Fruit fly (Drosophila melanogaster) whole organism, embryonic: Measurements from ENCODE around the gene Nos.

Experiments used
- Blimp-1 ChIP-seq: fragments of 200-800 bp; sonication (Bioruptor generic); optimal IDR thresholded peaks from 3 replicates; lab custom pipeline; 2018; ENCODE audit warnings: missing biosample characterization, missing genetic modification characterization, mild to moderate bottlenecking, moderate library complexity, missing genetic modification reagents
- C15 ChIP-seq: fragments of 200-800 bp; sonication (Bioruptor generic); IDR thresholded peaks from 3 replicates; pipeline ENCODE4 v1.3.6; 2022; ENCODE audit warnings: missing biosample characterization, missing genetic modification characterization
- CG10147 ChIP-seq: fragments of 200-800 bp; sonication (Bioruptor generic); optimal IDR thresholded peaks from 2 replicates; lab custom pipeline; 2019; ENCODE audit warnings: missing biosample characterization, mild to moderate bottlenecking, missing genetic modification characterization, moderate library complexity
- CG10321 ChIP-seq: fragments of 200-800 bp; sonication (Bioruptor generic); IDR thresholded peaks from 2 replicates; pipeline ENCODE4 v1.3.6; 2022; ENCODE audit warnings: missing biosample characterization, missing genetic modification characterization
- CG11093 ChIP-seq: fragments of 200-800 bp; sonication (Bioruptor generic); IDR thresholded peaks from 3 replicates; pipeline ENCODE4 v1.3.6; 2022; ENCODE audit warnings: missing biosample characterization, missing genetic modification characterization
- CG11247 ChIP-seq: fragments of 200-800 bp; sonication (Bioruptor generic); IDR thresholded peaks from 2 replicates; pipeline ENCODE4 v1.3.6; 2022; ENCODE audit warnings: missing biosample characterization, missing genetic modification characterization
- CG11398 ChIP-seq: fragments of 200-800 bp; sonication (Bioruptor generic); optimal IDR thresholded peaks from 2 replicates; lab custom pipeline; 2016; ENCODE audit warnings: missing biosample characterization, missing genetic modification characterization
- CG13287 ChIP-seq: fragments of 200-800 bp; sonication (Bioruptor generic); IDR thresholded peaks from 2 replicates; pipeline ENCODE4 v1.3.6; 2022; ENCODE audit warnings: missing biosample characterization, missing genetic modification characterization; ENCODE audit not compliant: partially characterized antibody
- CG15011 ChIP-seq: fragments of 200-800 bp; sonication (Bioruptor generic); optimal IDR thresholded peaks from 3 replicates; lab custom pipeline; 2018; ENCODE audit warnings: missing biosample characterization, mild to moderate bottlenecking, missing genetic modification characterization
- CG17385 ChIP-seq: fragments of 200-800 bp; sonication (Bioruptor generic); optimal IDR thresholded peaks from 3 replicates; lab custom pipeline; 2018; ENCODE audit warnings: missing biosample characterization, mild to moderate bottlenecking, missing genetic modification characterization
- CG2116 ChIP-seq: fragments of 200-800 bp; sonication (Bioruptor generic); optimal IDR thresholded peaks from 3 replicates; lab custom pipeline; 2018; ENCODE audit warnings: missing biosample characterization, mild to moderate bottlenecking, missing genetic modification characterization
- CG2129 ChIP-seq: fragments of 200-800 bp; sonication (Bioruptor generic); IDR thresholded peaks from 2 replicates; pipeline ENCODE4 v1.3.6; 2022; ENCODE audit warnings: missing biosample characterization, missing genetic modification characterization; ENCODE audit not compliant: partially characterized antibody
- CG3163 ChIP-seq: fragments of 200-800 bp; sonication (Bioruptor generic); optimal IDR thresholded peaks from 3 replicates; lab custom pipeline; 2016; ENCODE audit warnings: missing biosample characterization, missing genetic modification characterization
- CG43689 ChIP-seq: fragments of 200-800 bp; sonication (Bioruptor generic); IDR thresholded peaks from 2 replicates; pipeline ENCODE4 v1.3.6; 2022; ENCODE audit warnings: missing biosample characterization, missing genetic modification characterization
- CG4404 ChIP-seq: fragments of 200-800 bp; sonication (Bioruptor generic); IDR thresholded peaks from 2 replicates; pipeline ENCODE4 v1.3.6; 2022; ENCODE audit warnings: missing biosample characterization, missing genetic modification characterization
- CG4424 ChIP-seq: fragments of 200-800 bp; sonication (Bioruptor generic); optimal IDR thresholded peaks from 3 replicates; lab custom pipeline; 2016; ENCODE audit warnings: missing biosample characterization, missing genetic modification characterization
- CG4617 ChIP-seq: fragments of 200-800 bp; sonication (Bioruptor generic); optimal IDR thresholded peaks from 3 replicates; lab custom pipeline; 2016; ENCODE audit warnings: missing biosample characterization, missing genetic modification characterization, borderline replicate concordance
- CG6854 ChIP-seq: fragments of 200-800 bp; sonication (Bioruptor generic); optimal IDR thresholded peaks from 3 replicates; lab custom pipeline; 2017; ENCODE audit warnings: missing biosample characterization, mild to moderate bottlenecking, missing genetic modification characterization
- CG8944 ChIP-seq: fragments of 200-800 bp; sonication (Bioruptor generic); optimal IDR thresholded peaks from 3 replicates; lab custom pipeline; 2016; ENCODE audit warnings: missing biosample characterization, missing genetic modification characterization
- CG9817 ChIP-seq: fragments of 200-800 bp; sonication (Bioruptor generic); optimal IDR thresholded peaks from 2 replicates; lab custom pipeline; 2018; ENCODE audit warnings: missing biosample characterization, mild to moderate bottlenecking, missing genetic modification characterization, moderate library complexity
- CkIIα-i1 ChIP-seq: fragments of 200-800 bp; sonication (Bioruptor generic); IDR thresholded peaks from 2 replicates; pipeline ENCODE4 v1.3.6; 2022; ENCODE audit warnings: missing biosample characterization, missing genetic modification characterization
- Dp ChIP-seq: fragments of 200-800 bp; sonication (Bioruptor generic); optimal IDR thresholded peaks from 2 replicates; lab custom pipeline; 2018; ENCODE audit warnings: missing biosample characterization, mild to moderate bottlenecking, missing genetic modification characterization, moderate library complexity
- Ets65A ChIP-seq: fragments of 200-800 bp; sonication (Bioruptor generic); peaks from one replicate; lab custom pipeline; 2016; ENCODE audit warnings: missing biosample characterization, missing genetic modification characterization
- Hand ChIP-seq: fragments of 200-800 bp; sonication (Bioruptor generic); optimal IDR thresholded peaks from 2 replicates; lab custom pipeline; 2017; ENCODE audit warnings: mild to moderate bottlenecking, missing biosample characterization, missing genetic modification reagents, missing genetic modification characterization
- Hr78 ChIP-seq, 2 experiments: fragments of 200-800 bp in 1 of 2; fragments of >200 bp in 1 of 2; sonication (Bioruptor generic) in 1 of 2; optimal IDR thresholded peaks; 2 replicates each; lab custom pipeline; 2017 to 2019; ENCODE audit warnings: missing biosample characterization in 2 of 2, missing genetic modification characterization in 2 of 2, mild to moderate bottlenecking in 1 of 2, moderate library complexity in 1 of 2
- Mes4 ChIP-seq: fragments of 200-800 bp; sonication (Bioruptor generic); optimal IDR thresholded peaks from 2 replicates; lab custom pipeline; 2016; ENCODE audit warnings: missing biosample characterization, missing genetic modification characterization
- NC2α ChIP-seq: fragments of 200-800 bp; sonication (Bioruptor generic); optimal IDR thresholded peaks from 2 replicates; lab custom pipeline; 2016; ENCODE audit warnings: missing biosample characterization, missing genetic modification characterization
- Sin3A ChIP-seq: fragments of >200 bp; optimal IDR thresholded peaks from 2 replicates; lab custom pipeline; 2018
- bigmax ChIP-seq: fragments of 200-800 bp; sonication (Bioruptor generic); optimal IDR thresholded peaks from 2 replicates; lab custom pipeline; 2018; ENCODE audit warnings: missing biosample characterization, mild to moderate bottlenecking, missing genetic modification characterization
- bsh ChIP-seq, 2 experiments: fragments of 200-800 bp; sonication (Bioruptor generic); optimal IDR thresholded peaks; 2 replicates each; lab custom pipeline; 2017 to 2018; ENCODE audit warnings: mild to moderate bottlenecking in 2 of 2, missing biosample characterization in 2 of 2, missing genetic modification characterization in 2 of 2, moderate library complexity in 1 of 2
- corto ChIP-seq: fragments of 200-800 bp; sonication (Bioruptor generic); optimal IDR thresholded peaks from 2 replicates; lab custom pipeline; 2016; ENCODE audit warnings: missing biosample characterization, mild to moderate bottlenecking, missing genetic modification characterization, moderate library complexity
- da ChIP-seq: fragments of 200-800 bp; sonication (Bioruptor generic); optimal IDR thresholded peaks from 2 replicates; lab custom pipeline; 2016; ENCODE audit warnings: missing biosample characterization, missing genetic modification characterization
- dan ChIP-seq: fragments of 200-800 bp; sonication (Bioruptor generic); IDR thresholded peaks from 2 replicates; pipeline ENCODE4 v1.3.6; 2022; ENCODE audit warnings: missing biosample characterization, missing genetic modification characterization
- ems ChIP-seq: fragments of 200-800 bp; sonication (Bioruptor generic); optimal IDR thresholded peaks from 3 replicates; lab custom pipeline; 2016; ENCODE audit warnings: missing biosample characterization, missing genetic modification characterization
- en ChIP-seq: fragments of 200-800 bp; sonication (Bioruptor generic); optimal IDR thresholded peaks from 2 replicates; lab custom pipeline; 2016; ENCODE audit warnings: missing biosample characterization, missing genetic modification characterization
- esg ChIP-seq: fragments of 200-800 bp; sonication (Bioruptor generic); conservative IDR thresholded peaks from 2 replicates; pipeline ENCODE4 v1.3.6; 2022; ENCODE audit warnings: missing biosample characterization, missing genetic modification characterization
- fd102C ChIP-seq: fragments of 200-800 bp; sonication (Bioruptor generic); optimal IDR thresholded peaks from 2 replicates; lab custom pipeline; 2018; ENCODE audit warnings: missing biosample characterization, mild to moderate bottlenecking, missing genetic modification characterization, moderate library complexity
- ftz-f1 ChIP-seq: fragments of 200-800 bp; sonication (Bioruptor generic); optimal IDR thresholded peaks from 2 replicates; lab custom pipeline; 2016; ENCODE audit warnings: missing biosample characterization, missing genetic modification characterization
- grau ChIP-seq: fragments of 200-800 bp; optimal IDR thresholded peaks from 3 replicates; lab custom pipeline; 2019; ENCODE audit warnings: missing biosample characterization, mild to moderate bottlenecking, missing genetic modification characterization, moderate library complexity
- grn ChIP-seq: fragments of 200-800 bp; sonication (Bioruptor generic); optimal IDR thresholded peaks from 3 replicates; lab custom pipeline; 2017; ENCODE audit warnings: missing biosample characterization, missing genetic modification characterization
- gt ChIP-seq: fragments of 200-800 bp; sonication (Bioruptor generic); IDR thresholded peaks from 2 replicates; pipeline ENCODE4 v1.3.6; 2022; ENCODE audit warnings: missing biosample characterization, missing genetic modification characterization
- lilli ChIP-seq: fragments of 200-800 bp; sonication (Bioruptor generic); optimal IDR thresholded peaks from 3 replicates; lab custom pipeline; 2016; ENCODE audit warnings: missing biosample characterization, missing genetic modification characterization
- mam ChIP-seq: fragments of 200-800 bp; sonication (Bioruptor generic); optimal IDR thresholded peaks from 3 replicates; lab custom pipeline; 2016; ENCODE audit warnings: missing biosample characterization, missing genetic modification characterization
- mld ChIP-seq: fragments of 200-800 bp; sonication (Bioruptor generic); IDR thresholded peaks from 3 replicates; pipeline ENCODE4 v1.3.6; 2022; ENCODE audit warnings: missing biosample characterization, missing genetic modification characterization; ENCODE audit not compliant: partially characterized antibody
- sima ChIP-seq: fragments of 200-800 bp; sonication (Bioruptor generic); optimal IDR thresholded peaks from 2 replicates; lab custom pipeline; 2016; ENCODE audit warnings: missing biosample characterization, missing genetic modification characterization
- slbo ChIP-seq: fragments of 200-800 bp; sonication (Bioruptor generic); IDR thresholded peaks from 2 replicates; pipeline ENCODE4 v1.3.6; 2022; ENCODE audit warnings: missing biosample characterization, missing genetic modification characterization
- sob ChIP-seq: fragments of 200-800 bp; sonication (Bioruptor generic); IDR thresholded peaks from 2 replicates; pipeline ENCODE4 v1.3.6; 2022; ENCODE audit warnings: missing biosample characterization, missing genetic modification characterization
- tll ChIP-seq, 2 experiments: fragments of 200-800 bp in 1 of 2; fragments of >200 bp in 1 of 2; sonication (Bioruptor generic) in 1 of 2; optimal IDR thresholded peaks; 2 replicates each; lab custom pipeline; 2017 to 2019; ENCODE audit warnings: missing biosample characterization in 2 of 2, missing genetic modification characterization in 2 of 2, mild to moderate bottlenecking in 1 of 2, moderate library complexity in 1 of 2
- wdn ChIP-seq: fragments of 200-800 bp; sonication (Bioruptor generic); IDR thresholded peaks from 2 replicates; pipeline ENCODE4 v1.3.6; 2022; ENCODE audit warnings: missing biosample characterization, missing genetic modification characterization
- zfh1 ChIP-seq: fragments of 200-800 bp; sonication (Bioruptor generic); IDR thresholded peaks from 3 replicates; pipeline ENCODE4 v1.3.6; 2022; ENCODE audit warnings: missing biosample characterization, missing genetic modification characterization

Nos gene

dm6 chr2L:10760422-10761166 lies 76.7 kb downstream of the Nos start, which contains the start of gene CG6495 (continued):
- no peak for TF ChIP-seq bigmax (GFP tag; lab: Kevin White, UChicago)
- no peak for TF ChIP-seq CG3163
- no peak for TF ChIP-seq CG11398 (GFP tag; lab: Kevin White, UChicago)
- peak; percentile 26; the same call in 1 of the 2 replicates for TF ChIP-seq esg
- TF ChIP-seq CG4424, result peak; percentile 32
- TF ChIP-seq NC2α (GFP tag; lab: Kevin White, UChicago), result no peak
- TF ChIP-seq dan (GFP tag; lab: Robert Waterston, UW), result no peak
- TF ChIP-seq da (GFP tag; lab: Kevin White, UChicago), result no peak
- TF ChIP-seq Hr78 (GFP tag; optimal IDR thresholded peaks at IDR 0.05; lab: Kevin White, UChicago), result no peak
- TF ChIP-seq tll (GFP tag; optimal IDR thresholded peaks at IDR 0.05; lab: Kevin White, UChicago), result no peak
- TF ChIP-seq ems, result peak; percentile 5
- TF ChIP-seq mam (GFP tag; lab: Kevin White, UChicago), result peak; percentile 23
- TF ChIP-seq CG15011 (GFP tag; lab: Kevin White, UChicago), result peak; percentile 22
- no peak for TF ChIP-seq CG10321 (GFP tag; lab: Robert Waterston, UW)
- TF ChIP-seq Ets65A, result no peak
- no peak for TF ChIP-seq wdn
- TF ChIP-seq Hand (GFP tag; lab: Kevin White, UChicago), result peak; percentile 63
- TF ChIP-seq lilli, result peak; percentile 24
- no peak for TF ChIP-seq CG17385
- TF ChIP-seq CG2116 (GFP tag; lab: Kevin White, UChicago), result no peak
- TF ChIP-seq grn (GFP tag; lab: Kevin White, UChicago), result no peak
- TF ChIP-seq CG2129 (GFP tag; lab: Robert Waterston, UW), result no peak
- TF ChIP-seq CG6854 (GFP tag; lab: Kevin White, UChicago), result peak; percentile 54
- no peak for TF ChIP-seq CG13287 (GFP tag; lab: Robert Waterston, UW)
- no peak for TF ChIP-seq CG43689 (GFP tag; lab: Robert Waterston, UW)
- no peak for TF ChIP-seq sob
- TF ChIP-seq Blimp-1, result peak; percentile 59
- TF ChIP-seq CG4404 (GFP tag; lab: Robert Waterston, UW), result no peak
- TF ChIP-seq Mes4 (GFP tag; lab: Kevin White, UChicago), result no peak
- no peak for TF ChIP-seq sima (GFP tag; lab: Kevin White, UChicago)
- TF ChIP-seq gt (GFP tag; lab: Robert Waterston, UW), result no peak
- no peak for TF ChIP-seq CG4617 (GFP tag; lab: Kevin White, UChicago)
- no peak for TF ChIP-seq CG11093 (GFP tag; lab: Robert Waterston, UW)
- TF ChIP-seq Dp (GFP tag; lab: Kevin White, UChicago), result no peak
- no peak for TF ChIP-seq ftz-f1 (GFP tag; lab: Kevin White, UChicago)
- peak; percentile 32 for TF ChIP-seq CG9817 (tag; lab: Kevin White, UChicago)
- no peak for TF ChIP-seq corto
- no peak for TF ChIP-seq CkIIα-i1 (GFP tag; lab: Robert Waterston, UW)
- TF ChIP-seq grau (tag; lab: Kevin White, UChicago), result peak; percentile 74
- no peak for TF ChIP-seq CG8944 (GFP tag; lab: Kevin White, UChicago)
- peak in 1 of 2 experiments; percentile 69 for TF ChIP-seq bsh (GFP tag; optimal IDR thresholded peaks at IDR 0.05; lab: Kevin White, UChicago)
- TF ChIP-seq Sin3A (lab: Kevin White, UChicago), result no peak
- no peak for TF ChIP-seq CG11247 (GFP tag; lab: Robert Waterston, UW)
- no peak for TF ChIP-seq mld (GFP tag; lab: Robert Waterston, UW)
- TF ChIP-seq fd102C (GFP tag; lab: Kevin White, UChicago), result no peak
- TF ChIP-seq C15, result no peak
- no peak for TF ChIP-seq en (GFP tag; lab: Kevin White, UChicago)
- peak; percentile 61 for TF ChIP-seq slbo (GFP tag; lab: Robert Waterston, UW)
- TF ChIP-seq CG10147 (GFP tag; lab: Kevin White, UChicago), result peak; percentile 24
- TF ChIP-seq zfh1, result 0 out of 3 replicates have a peak, but pooled peaks have one; percentile 13
